Worm (Caenorhabditis elegans): ENCODE data around the gene gsto-1.

gsto-1 gene

ce11 chrIII:7946968-7947491, at the start of gene gsto-1:
Gene gsto-1 (minus strand): TSS chrIII:7947018.
- no peak for TF ChIP-seq dve-1 (tag; optimal IDR thresholded peaks at IDR 0.05)
- no peak for TF ChIP-seq odd-2 (tag; optimal IDR thresholded peaks at IDR 0.05)
- TF ChIP-seq ceh-45 (GFP tag; IDR thresholded peaks at IDR 0.05): no peak
- no peak for TF ChIP-seq Y22D7AL.16 (tag; optimal IDR thresholded peaks at IDR 0.05)
- no peak for TF ChIP-seq npax-4 (tag; optimal IDR thresholded peaks at IDR 0.05)
- TF ChIP-seq K09A11.1 (tag; optimal IDR thresholded peaks at IDR 0.05; ENCODE audit: insufficient read depth): no peak
- no peak for TF ChIP-seq gmeb-2 (tag; optimal IDR thresholded peaks at IDR 0.05)
- TF ChIP-seq unc-3 (GFP tag; conservative IDR thresholded peaks at IDR 0.05): no peak
- no peak for TF ChIP-seq unc-3 (tag; optimal IDR thresholded peaks at IDR 0.05)
- TF ChIP-seq nhr-232 (tag; optimal IDR thresholded peaks at IDR 0.05): no peak
- no peak for TF ChIP-seq tbx-2 (tag; optimal IDR thresholded peaks at IDR 0.05)
- TF ChIP-seq ztf-16 (tag; optimal IDR thresholded peaks at IDR 0.05): no peak
- no peak for TF ChIP-seq F13H6.1 (tag; optimal IDR thresholded peaks at IDR 0.05)
- TF ChIP-seq mec-3 (tag; optimal IDR thresholded peaks at IDR 0.05; ENCODE audit: borderline replicate concordance): no peak
- TF ChIP-seq ceh-24 (tag; optimal IDR thresholded peaks at IDR 0.05): no peak
- TF ChIP-seq syd-9 (tag; optimal IDR thresholded peaks at IDR 0.05): no peak
- no peak for TF ChIP-seq unc-55 (GFP tag; optimal IDR thresholded peaks at IDR 0.05)
- no peak for TF ChIP-seq ceh-48 (tag; optimal IDR thresholded peaks at IDR 0.05)
- TF ChIP-seq zip-5 (tag; optimal IDR thresholded peaks at IDR 0.05): no peak
- no peak for TF ChIP-seq sox-2 (GFP tag; IDR thresholded peaks at IDR 0.05)
- no peak for TF ChIP-seq pha-4 (tag; optimal IDR thresholded peaks at IDR 0.05)

DNA sequence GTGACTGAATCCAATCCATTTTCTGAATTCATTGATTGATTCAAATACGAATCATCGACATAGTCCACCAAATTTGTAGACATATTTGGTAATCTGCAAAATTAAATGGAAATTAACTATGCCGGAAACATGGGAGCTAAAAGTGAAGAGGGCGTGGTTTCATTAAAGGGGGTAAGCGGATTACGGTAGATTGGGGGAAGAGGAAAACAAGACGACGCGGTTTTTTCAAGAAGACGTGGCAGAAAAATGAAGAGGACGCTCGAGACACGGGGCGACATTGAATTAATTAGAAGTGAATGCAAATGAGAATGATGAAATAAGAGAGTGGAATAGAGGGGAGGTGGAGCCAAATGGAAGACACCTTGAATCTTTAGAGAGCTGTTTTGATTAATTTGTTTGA, 49.5 kb upstream of the gsto-1 start, which contains the start of gene npr-17:
TSS of gene npr-17 (minus strand) at position 101 of the 400 bp plus-strand sequence.
- TF ChIP-seq dve-1 (tag; optimal IDR thresholded peaks at IDR 0.05) (no peak), hlh-15 (tag; optimal IDR thresholded peaks at IDR 0.05) (no peak), fax-1 (tag; optimal IDR thresholded peaks at IDR 0.05) (no peak), ceh-48 (tag; optimal IDR thresholded peaks at IDR 0.05) (no peak), unc-42 (tag; optimal IDR thresholded peaks at IDR 0.05) (no peak), npax-4 (tag; optimal IDR thresholded peaks at IDR 0.05) (no peak)

DNA sequence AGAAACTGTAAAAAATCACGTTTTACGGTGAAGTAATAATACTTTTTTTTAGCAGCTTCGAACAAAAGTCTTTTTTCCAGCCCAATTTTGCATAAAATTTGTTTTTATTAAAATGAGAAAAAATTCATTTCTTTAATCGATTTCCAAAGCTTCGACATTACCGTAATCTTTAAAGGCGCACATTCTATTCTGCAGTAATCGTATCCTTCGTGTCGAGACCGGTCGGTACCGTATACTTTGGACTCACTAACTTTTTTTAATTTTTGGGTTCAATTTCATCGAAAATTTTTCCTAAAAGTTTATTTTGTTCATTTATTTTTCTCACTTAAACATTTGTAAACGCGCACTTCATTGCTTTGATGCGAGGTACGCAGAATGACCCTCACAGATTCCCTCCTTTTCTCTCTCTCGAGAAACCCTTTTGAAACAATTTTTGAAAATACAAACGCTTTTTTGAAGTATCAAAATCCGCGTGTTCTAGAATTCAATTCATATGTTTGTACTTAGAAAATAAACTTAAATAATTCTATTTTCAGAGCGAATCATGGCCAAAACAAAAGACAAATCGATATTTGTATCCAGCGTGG, 39.9 kb upstream of the gsto-1 start, which contains the start of gene hrpk-2:
TSS of gene hrpk-2 (plus strand) at position 537 of the 587 bp plus-strand sequence.
- no peak for TF ChIP-seq C38D4.7 (GFP tag; optimal IDR thresholded peaks at IDR 0.05)
- TF ChIP-seq ceh-48 (tag; optimal IDR thresholded peaks at IDR 0.05): no peak
- no peak for TF ChIP-seq ceh-6 (GFP tag; optimal IDR thresholded peaks at IDR 0.05)
- no peak for TF ChIP-seq sdc-2 (tag; optimal IDR thresholded peaks at IDR 0.05)
- no peak for TF ChIP-seq pax-1 (tag; optimal IDR thresholded peaks at IDR 0.05)
- TF ChIP-seq lin-11 (tag; optimal IDR thresholded peaks at IDR 0.05): no peak
- no peak for TF ChIP-seq ama-1 (optimal IDR thresholded peaks at IDR 0.05)
- TF ChIP-seq nfya-1 (tag; optimal IDR thresholded peaks at IDR 0.05): no peak
- no peak for TF ChIP-seq K09A11.1 (tag; optimal IDR thresholded peaks at IDR 0.05; ENCODE audit: insufficient read depth)
- TF ChIP-seq dve-1 (tag; optimal IDR thresholded peaks at IDR 0.05): no peak
- TF ChIP-seq pag-3 (tag; optimal IDR thresholded peaks at IDR 0.05; ENCODE audit: borderline replicate concordance): no peak
- TF ChIP-seq ceh-30 (tag; optimal IDR thresholded peaks at IDR 0.05): no peak
- TF ChIP-seq hlh-8 (tag; optimal IDR thresholded peaks at IDR 0.05): no peak
- TF ChIP-seq ahr-1 (tag; optimal IDR thresholded peaks at IDR 0.05): no peak
- TF ChIP-seq fkh-6 (tag; optimal IDR thresholded peaks at IDR 0.05): no peak
- no peak for TF ChIP-seq madf-2 (tag; optimal IDR thresholded peaks at IDR 0.05)
- no peak for TF ChIP-seq T23F11.4 (GFP tag; optimal IDR thresholded peaks at IDR 0.05)
- TF ChIP-seq unc-42 (tag; optimal IDR thresholded peaks at IDR 0.05): no peak
- TF ChIP-seq ceh-22 (tag; optimal IDR thresholded peaks at IDR 0.05): no peak
- TF ChIP-seq ceh-24 (tag; optimal IDR thresholded peaks at IDR 0.05): no peak
